Fruit fly (Drosophila melanogaster): ENCODE results near the gene Gr93c.

DNA sequence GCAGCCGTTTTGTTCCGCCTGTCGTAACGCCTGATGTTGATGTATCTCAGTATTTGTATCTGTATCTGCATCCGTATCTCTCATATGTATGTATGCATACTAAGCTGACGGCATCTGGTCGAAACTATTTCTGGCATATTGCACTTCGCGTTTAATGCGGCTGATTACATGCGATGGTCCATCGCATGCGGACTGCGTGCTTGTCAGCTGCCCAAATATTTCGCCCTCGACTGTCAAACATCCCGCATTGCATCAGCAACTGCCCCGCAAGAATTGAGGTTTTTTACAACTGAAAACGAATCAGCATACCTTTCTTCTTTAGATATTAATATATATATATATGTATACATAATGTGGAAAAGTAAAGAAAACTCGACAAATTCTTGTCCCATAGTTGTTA is 17.8 kb upstream of the Gr93c start:
- TF ChIP-seq Atf-2 (GFP tag; optimal IDR thresholded peaks at IDR 0.05) (no peak), ac (GFP tag; optimal IDR thresholded peaks at IDR 0.05) (no peak), bowl (GFP tag; IDR thresholded peaks at IDR 0.05) (no peak), kay (GFP tag; optimal IDR thresholded peaks at IDR 0.05) (no peak), CG2678 (tag; optimal IDR thresholded peaks at IDR 0.05) (no peak), CHES-1-like (GFP tag; optimal IDR thresholded peaks at IDR 0.05) (no peak), CG18619 (GFP tag; optimal IDR thresholded peaks at IDR 0.05) (no peak)

Data from whole organism, embryonic.